Worm (Caenorhabditis elegans) whole organism, L4/young adult: ENCODE data around the gene ZC155.4.

Experiments used
- W03F9.2 ChIP-seq: fragments of 150-350 bp; optimal IDR thresholded peaks from 2 replicates; lab custom pipeline; 2014; ENCODE audit warnings: missing biosample characterization, missing genetic modification characterization
- dao-5 ChIP-seq: sonication (generic microtip); optimal IDR thresholded peaks from 2 replicates; lab custom pipeline; 2016; ENCODE audit warnings: missing genotype, missing genetic modification characterization, moderate library complexity, missing compliant biosample characterization
- him-1 ChIP-seq: sonication (generic microtip); optimal IDR thresholded peaks from 2 replicates; lab custom pipeline; 2016; ENCODE audit warnings: missing genotype, missing genetic modification reagents, missing genetic modification characterization, missing compliant biosample characterization

Gene ZC155.4

DNA sequence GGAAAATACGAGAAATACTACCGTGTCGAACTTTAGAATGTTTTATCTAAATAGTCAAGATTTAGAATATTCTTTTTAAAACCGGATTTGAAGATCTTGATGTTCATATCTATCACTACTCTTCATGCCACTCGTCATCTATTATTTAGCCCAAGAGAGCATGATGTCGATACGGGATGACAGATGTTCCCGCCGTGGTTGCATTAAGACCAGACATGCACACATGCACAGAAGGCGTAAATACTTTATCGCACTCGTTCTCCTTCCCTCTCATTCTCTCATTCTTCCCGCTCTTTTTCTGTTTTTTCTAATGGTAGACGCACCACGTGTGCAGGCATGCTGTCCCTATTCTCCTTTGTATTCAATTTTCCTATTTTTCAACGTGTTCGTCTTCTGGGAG lies 31.9 kb downstream of the ZC155.4 start:
- TF ChIP-seq W03F9.2 (tag; lab: Kevin White, UChicago) (no peak), him-1 (tag; lab: Kevin White, UChicago) (no peak), dao-5 (tag; lab: Kevin White, UChicago) (no peak)

DNA sequence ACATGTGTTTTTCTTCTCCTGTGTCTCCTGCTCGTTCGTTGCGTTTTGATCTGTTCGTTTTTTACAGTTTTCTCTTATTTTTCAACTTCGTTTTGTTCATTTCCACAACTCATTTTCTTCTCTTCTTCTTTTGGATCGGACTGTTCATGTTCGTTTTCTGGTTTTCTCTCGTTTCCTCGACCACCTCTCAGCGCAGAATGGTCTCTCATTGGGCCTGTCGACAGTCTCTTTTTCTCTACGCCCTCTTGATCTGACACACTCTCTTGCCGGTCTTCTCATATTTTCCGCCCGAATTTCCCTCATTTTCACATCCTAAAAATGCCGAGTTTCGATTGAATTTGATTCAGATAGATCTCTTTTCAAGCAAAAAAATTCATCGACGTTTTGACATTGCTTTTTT lies 33.6 kb downstream of the ZC155.4 start:
- TF ChIP-seq him-1 (tag; lab: Kevin White, UChicago), result no peak
- no peak for TF ChIP-seq W03F9.2 (tag; lab: Kevin White, UChicago)
- TF ChIP-seq dao-5 (tag; lab: Kevin White, UChicago), result no peak

DNA sequence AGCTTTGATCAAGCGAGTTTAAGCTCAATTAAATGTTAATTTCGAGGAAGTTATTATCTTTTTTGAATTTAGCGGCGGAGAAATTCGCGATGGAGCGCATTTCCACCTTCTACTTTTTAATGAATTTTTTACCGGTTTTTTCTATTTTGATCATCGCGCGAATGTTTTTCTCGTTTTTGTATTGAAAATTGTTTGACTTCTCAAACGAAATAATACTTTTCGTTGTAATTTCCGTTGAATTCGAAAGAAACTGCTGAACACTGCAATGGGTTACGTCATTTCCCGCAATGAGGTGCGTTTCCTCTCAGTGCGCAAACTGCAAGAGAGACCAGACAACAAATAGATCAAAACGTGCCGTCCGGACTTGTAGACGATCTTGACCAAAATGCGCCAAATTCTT lies 34.1 kb downstream of the ZC155.4 start:
- TF ChIP-seq dao-5 (tag; lab: Kevin White, UChicago) (no peak), him-1 (tag; lab: Kevin White, UChicago) (no peak), W03F9.2 (tag; lab: Kevin White, UChicago) (no peak)

DNA sequence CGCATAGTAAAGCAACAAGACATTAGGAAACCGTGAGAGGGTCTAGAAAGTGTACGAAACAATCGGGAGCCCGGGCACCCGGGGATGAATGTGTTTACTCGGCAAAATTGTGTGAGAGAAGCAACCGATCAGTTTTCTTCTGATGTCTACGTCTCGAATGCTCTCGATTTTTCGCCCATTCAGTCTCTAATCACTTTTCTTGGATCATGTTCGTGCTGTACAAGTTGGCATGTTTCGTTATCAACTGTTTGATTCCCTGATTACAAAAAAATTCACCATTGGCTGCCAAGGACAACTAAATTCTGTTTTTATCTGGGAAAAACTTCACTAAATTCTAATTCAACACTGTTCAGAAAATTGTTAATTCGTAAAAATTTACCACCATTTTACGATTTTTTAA lies 34.7 kb downstream of the ZC155.4 start:
- TF ChIP-seq him-1 (tag; lab: Kevin White, UChicago) (no peak), W03F9.2 (tag; lab: Kevin White, UChicago) (no peak), dao-5 (tag; lab: Kevin White, UChicago) (no peak)

DNA sequence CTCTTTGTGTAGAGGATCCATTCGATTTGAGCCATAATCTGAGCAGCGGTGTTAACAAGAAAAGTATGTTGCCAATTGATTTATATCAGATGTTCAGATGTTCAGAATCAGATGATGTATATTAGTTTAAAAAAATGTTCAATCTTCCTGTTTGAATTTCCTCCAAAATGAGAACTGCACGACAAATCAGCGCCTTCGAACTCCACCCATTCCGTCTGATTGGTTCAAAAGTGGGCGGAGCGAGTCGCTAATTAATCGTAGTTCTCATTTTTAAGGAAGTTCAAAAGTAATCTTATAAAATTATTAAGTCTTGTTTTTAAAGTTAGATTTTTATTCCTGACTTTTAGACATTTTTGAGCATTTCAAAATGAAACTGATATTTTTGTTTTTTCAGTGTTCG lies 36.1 kb downstream of the ZC155.4 start:
- TF ChIP-seq him-1 (tag; lab: Kevin White, UChicago) (no peak), W03F9.2 (tag; lab: Kevin White, UChicago) (no peak), dao-5 (tag; lab: Kevin White, UChicago) (no peak)

DNA sequence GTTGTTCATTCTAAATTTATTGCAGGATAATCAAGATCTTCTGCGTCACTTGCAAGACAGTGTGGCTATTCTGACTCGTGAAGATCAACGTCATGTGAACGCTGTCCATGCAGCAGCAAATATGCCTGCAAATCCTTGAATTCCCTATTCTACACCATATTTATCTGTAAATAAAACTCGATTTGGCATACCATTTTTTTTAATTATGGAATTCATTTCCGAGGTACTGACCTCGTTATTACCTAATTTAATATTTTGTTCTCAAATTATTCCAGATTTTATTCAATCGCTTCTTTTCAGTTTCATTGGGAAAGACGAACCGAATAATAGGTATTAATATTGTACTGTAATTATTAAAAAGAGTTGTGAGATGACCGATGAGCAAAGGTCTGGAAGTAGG lies 41.7 kb downstream of the ZC155.4 start, which contains the start of gene cid-1:
Gene cid-1, plus strand, starts transcription at position 301 of the 400 bp plus-strand sequence.
- no peak for TF ChIP-seq W03F9.2 (tag; lab: Kevin White, UChicago)

DNA sequence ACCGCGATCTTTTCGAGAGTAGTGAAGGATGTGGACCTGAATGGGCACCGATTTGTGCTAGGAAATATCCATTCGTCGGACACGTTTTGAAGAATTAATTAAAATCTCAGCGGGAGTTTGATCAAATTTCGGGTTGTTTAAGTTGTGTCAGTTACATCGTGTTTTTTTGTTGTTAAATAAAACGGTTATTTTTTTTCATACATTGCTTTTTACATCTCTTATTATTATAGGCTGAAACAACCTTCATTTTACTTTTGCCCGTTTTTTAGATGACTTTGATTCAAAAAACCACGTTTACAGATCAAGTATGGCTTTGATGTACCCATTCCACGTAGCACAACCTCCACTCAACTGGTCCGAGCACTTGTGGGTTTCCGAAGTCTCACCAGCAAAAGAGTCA lies 42.1 kb downstream of the ZC155.4 start, which contains the start of gene emb-1:
Gene emb-1, plus strand, starts transcription at position 301 of the 400 bp plus-strand sequence.
- TF ChIP-seq dao-5 (tag; lab: Kevin White, UChicago), result no peak
- no peak for TF ChIP-seq W03F9.2 (tag; lab: Kevin White, UChicago)
- no peak for TF ChIP-seq him-1 (tag; lab: Kevin White, UChicago)

DNA sequence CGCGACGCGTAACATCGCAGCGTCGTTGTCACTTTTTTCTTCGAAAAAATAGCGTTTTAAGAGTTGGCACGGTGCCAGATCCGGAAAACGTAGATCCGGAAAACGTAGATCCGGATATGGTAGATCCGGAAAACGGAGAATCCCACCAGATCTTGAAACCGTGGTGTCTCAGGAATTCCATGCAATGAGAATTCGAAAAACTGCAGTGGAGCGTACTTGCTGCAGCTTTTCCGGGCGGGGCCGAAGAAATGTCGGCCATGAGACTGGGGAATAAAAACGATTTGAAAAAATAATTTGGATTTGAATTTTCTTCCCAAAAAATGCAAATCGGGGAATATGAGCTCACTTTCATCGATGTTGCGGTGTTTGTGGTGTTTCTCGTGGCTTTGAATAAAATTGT lies 42.8 kb downstream of the ZC155.4 start, which contains the start of gene K10D2.5:
Gene K10D2.5, plus strand, starts transcription at position 251 of the 400 bp plus-strand sequence.
- no peak for TF ChIP-seq dao-5 (tag; lab: Kevin White, UChicago)
- TF ChIP-seq him-1 (tag; lab: Kevin White, UChicago), result peak; percentile 86
- peak; percentile 89 for TF ChIP-seq W03F9.2 (tag; lab: Kevin White, UChicago)

DNA sequence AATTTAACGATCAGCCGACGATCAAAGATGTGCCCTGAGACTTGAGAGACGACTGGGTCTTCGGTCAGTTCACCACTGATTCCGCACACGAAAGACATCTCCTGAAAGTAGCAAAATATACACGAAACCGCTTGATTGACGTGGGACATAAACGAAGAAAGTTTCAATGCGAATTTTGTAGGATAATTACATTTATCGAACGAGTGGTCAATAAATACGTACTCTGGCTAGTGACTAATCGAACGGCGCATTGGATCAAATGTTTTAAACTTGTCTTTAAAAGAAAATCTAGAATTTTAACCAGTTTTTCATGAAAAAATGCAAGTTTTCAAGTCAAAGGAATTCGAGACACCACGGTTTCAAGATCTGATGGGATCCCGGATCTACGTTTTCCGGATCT lies 43.3 kb downstream of the ZC155.4 start, which contains the start of gene prp-19:
Gene prp-19, minus strand, starts transcription at position 101 of the 400 bp plus-strand sequence.
- no peak for TF ChIP-seq him-1 (tag; lab: Kevin White, UChicago)
- no peak for TF ChIP-seq W03F9.2 (tag; lab: Kevin White, UChicago)
- TF ChIP-seq dao-5 (tag; lab: Kevin White, UChicago), result no peak

DNA sequence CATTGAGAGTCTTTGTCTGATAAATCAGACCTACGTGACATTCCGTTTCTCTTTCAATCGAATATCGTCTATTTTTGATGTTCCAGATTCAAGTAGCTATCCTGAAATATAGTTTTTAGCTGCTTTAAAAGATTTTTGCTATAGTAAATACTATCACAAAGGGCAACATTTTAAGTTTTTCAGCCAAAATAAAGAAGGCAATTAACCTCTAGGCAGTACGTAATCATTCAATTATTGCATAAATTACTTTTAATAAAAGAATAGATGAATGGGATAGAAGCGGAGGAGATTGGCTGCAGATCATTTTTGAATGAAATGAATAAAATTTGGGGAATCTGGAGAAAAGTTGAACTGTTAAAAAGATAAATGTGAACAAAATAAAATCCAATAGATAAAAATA lies 45.6 kb downstream of the ZC155.4 start, which contains the start of gene ulp-1:
Gene ulp-1, minus strand, starts transcription at position 101 of the 400 bp plus-strand sequence.
- TF ChIP-seq dao-5 (tag; lab: Kevin White, UChicago), result no peak
- TF ChIP-seq him-1 (tag; lab: Kevin White, UChicago), result no peak
- TF ChIP-seq W03F9.2 (tag; lab: Kevin White, UChicago), result no peak

DNA sequence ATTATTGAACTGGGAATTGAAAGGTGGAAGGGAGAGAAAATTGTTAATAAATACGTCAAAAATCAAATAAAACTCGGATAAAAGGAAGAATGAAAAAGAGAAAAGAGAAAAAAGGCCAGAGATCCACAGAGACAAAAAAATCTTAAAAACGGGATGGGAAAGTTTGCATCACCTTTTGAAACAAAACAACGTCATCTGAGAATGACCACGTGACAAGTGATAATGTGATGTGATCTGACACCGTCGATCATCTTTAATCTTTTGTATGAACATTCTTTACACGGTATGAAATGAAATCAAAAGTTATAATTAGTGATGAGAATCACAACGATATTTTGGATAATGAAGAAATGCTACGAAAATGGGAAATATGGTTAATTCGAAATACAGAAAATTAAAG lies 49.5 kb downstream of the ZC155.4 start:
- no peak for TF ChIP-seq W03F9.2 (tag; lab: Kevin White, UChicago)
- no peak for TF ChIP-seq him-1 (tag; lab: Kevin White, UChicago)
- no peak for TF ChIP-seq dao-5 (tag; lab: Kevin White, UChicago)

DNA sequence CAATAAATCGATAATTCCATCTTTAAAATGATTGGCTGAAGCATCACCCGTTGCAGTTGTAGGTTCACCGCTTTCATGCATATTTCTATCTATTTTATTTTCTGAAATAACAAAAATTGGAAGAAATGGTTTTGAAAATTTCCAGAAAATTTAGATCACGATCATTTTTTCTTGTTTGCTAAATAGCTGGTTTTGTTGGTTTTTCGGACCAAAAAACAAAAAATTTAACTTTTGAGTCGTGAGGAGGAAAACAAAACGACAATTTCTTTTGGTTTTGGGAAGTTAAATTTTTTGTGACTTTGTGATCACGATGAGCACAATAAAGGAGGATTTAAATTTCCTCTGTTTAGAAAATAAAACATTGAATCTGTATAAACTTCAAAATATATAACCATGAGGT lies 50.1 kb downstream of the ZC155.4 start, which contains the start of gene T10F2.2:
Gene T10F2.2, minus strand, starts transcription at position 101 of the 400 bp plus-strand sequence.
- no peak for TF ChIP-seq him-1 (tag; lab: Kevin White, UChicago)
- TF ChIP-seq W03F9.2 (tag; lab: Kevin White, UChicago), result no peak
- no peak for TF ChIP-seq dao-5 (tag; lab: Kevin White, UChicago)

DNA sequence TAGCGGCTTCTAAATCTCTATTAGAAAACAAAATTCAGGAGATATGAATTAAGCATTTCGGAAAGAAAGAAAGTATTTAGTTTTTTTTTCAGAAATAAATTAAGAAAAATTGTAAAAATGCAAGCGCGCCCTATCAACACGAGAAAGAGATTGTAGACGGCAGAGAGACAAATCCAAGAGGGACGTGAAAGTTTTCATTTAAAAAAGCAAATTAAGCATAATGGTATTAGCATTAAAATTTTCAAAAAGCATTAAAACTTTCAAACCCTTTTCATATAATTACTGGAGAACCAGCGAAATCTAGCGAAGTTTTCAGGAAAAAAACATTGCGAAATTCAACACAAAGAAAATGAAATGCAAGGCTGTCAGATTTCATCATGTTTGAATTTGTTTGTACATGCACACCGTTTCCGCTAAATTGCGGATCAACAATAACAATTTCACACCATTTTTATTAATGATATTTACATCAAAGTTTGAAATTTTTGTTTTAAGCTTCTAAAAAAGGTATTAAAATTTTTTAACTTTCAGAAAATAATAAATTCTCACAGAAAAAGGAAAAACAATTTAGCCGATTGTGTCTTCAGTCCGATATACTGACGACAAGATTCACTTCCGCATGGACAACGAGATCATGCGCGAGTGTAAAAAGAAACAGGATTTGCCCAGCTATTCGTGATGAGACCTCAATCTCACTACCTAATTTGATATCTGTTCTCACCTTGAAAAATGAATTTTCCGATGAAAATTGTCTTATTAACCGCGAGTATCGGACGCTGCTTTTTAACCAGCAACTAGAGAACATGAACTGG lies 52.2 kb downstream of the ZC155.4 start, which contains the start of gene gars-1:
Gene gars-1, minus strand, starts transcription at position 808 of the 812 bp plus-strand sequence.
- TF ChIP-seq him-1 (tag; lab: Kevin White, UChicago), result no peak
- no peak for TF ChIP-seq dao-5 (tag; lab: Kevin White, UChicago)
- peak; percentile 15 for TF ChIP-seq W03F9.2 (tag; lab: Kevin White, UChicago)
